Fruit fly (Drosophila melanogaster) whole organism, embryonic: ENCODE results near the gene Eig71Ed.

Experiments
- Antp ChIP-seq: fragments of 200-800 bp; sonication (Bioruptor generic); optimal IDR thresholded peaks from 3 replicates; lab custom pipeline; 2016; ENCODE audit warnings: missing biosample characterization, missing genetic modification characterization
- CG10267 ChIP-seq: fragments of 200-800 bp; sonication (Bioruptor generic); optimal IDR thresholded peaks from 2 replicates; lab custom pipeline; 2018; ENCODE audit warnings: missing biosample characterization, mild to moderate bottlenecking, missing genetic modification characterization, moderate library complexity
- CG10366 ChIP-seq: fragments of 200-800 bp; sonication (Bioruptor generic); IDR thresholded peaks from 2 replicates; pipeline ENCODE4 v1.3.6; 2022; ENCODE audit warnings: missing biosample characterization, missing genetic modification characterization
- CG12155 ChIP-seq: fragments of 200-800 bp; sonication (Bioruptor generic); optimal IDR thresholded peaks from 3 replicates; lab custom pipeline; 2016; ENCODE audit warnings: missing biosample characterization, missing genetic modification characterization
- CG13287 ChIP-seq: fragments of 200-800 bp; sonication (Bioruptor generic); IDR thresholded peaks from 2 replicates; pipeline ENCODE4 v1.3.6; 2022; ENCODE audit warnings: missing biosample characterization, missing genetic modification characterization; ENCODE audit not compliant: partially characterized antibody
- CG14710 ChIP-seq: fragments of 200-800 bp; sonication (Bioruptor generic); optimal IDR thresholded peaks from 3 replicates; lab custom pipeline; 2019; ENCODE audit warnings: missing biosample characterization, mild to moderate bottlenecking, missing genetic modification characterization, moderate library complexity
- CG15514 ChIP-seq: fragments of 200-800 bp; sonication (Bioruptor generic); optimal IDR thresholded peaks from 3 replicates; lab custom pipeline; 2017; ENCODE audit warnings: missing biosample characterization, missing genetic modification characterization, mild to moderate bottlenecking, moderate library complexity, missing genetic modification reagents
- CG17186 ChIP-seq: fragments of 200-800 bp; sonication (Bioruptor generic); optimal IDR thresholded peaks from 3 replicates; lab custom pipeline; 2017; ENCODE audit warnings: missing biosample characterization, missing genetic modification reagents, missing genetic modification characterization
- CG17829 ChIP-seq: fragments of 200-800 bp; optimal IDR thresholded peaks from 2 replicates; lab custom pipeline; 2019; ENCODE audit warnings: missing biosample characterization, mild to moderate bottlenecking, missing genetic modification characterization, moderate library complexity
- CG18599 ChIP-seq: fragments of 200-800 bp; sonication (Bioruptor generic); optimal IDR thresholded peaks from 3 replicates; lab custom pipeline; 2017; ENCODE audit warnings: missing biosample characterization, missing genetic modification characterization, mild to moderate bottlenecking, moderate library complexity, missing genetic modification reagents
- CG2116 ChIP-seq: fragments of 200-800 bp; sonication (Bioruptor generic); optimal IDR thresholded peaks from 3 replicates; lab custom pipeline; 2018; ENCODE audit warnings: missing biosample characterization, mild to moderate bottlenecking, missing genetic modification characterization
- CG30431 ChIP-seq: fragments of 200-800 bp; sonication (Bioruptor generic); optimal IDR thresholded peaks from 2 replicates; lab custom pipeline; 2017; ENCODE audit warnings: missing biosample characterization, missing genetic modification characterization
- CG3847 ChIP-seq: fragments of 200-800 bp; sonication (Bioruptor generic); IDR thresholded peaks from 2 replicates; pipeline ENCODE4 v1.3.6; 2022; ENCODE audit warnings: missing biosample characterization, missing genetic modification characterization
- CG4328 ChIP-seq: fragments of 200-800 bp; sonication (Bioruptor generic); optimal IDR thresholded peaks from 3 replicates; lab custom pipeline; 2017; ENCODE audit warnings: missing biosample characterization, missing genetic modification reagents, missing genetic modification characterization
- CG4730 ChIP-seq: fragments of 200-800 bp; sonication (Bioruptor generic); IDR thresholded peaks from 2 replicates; pipeline ENCODE4 v1.3.6; 2022; ENCODE audit warnings: missing biosample characterization, missing genetic modification characterization
- CG5953 ChIP-seq: fragments of 200-800 bp; sonication (Bioruptor generic); IDR thresholded peaks from 2 replicates; pipeline ENCODE4 v1.3.6; 2022; ENCODE audit warnings: missing biosample characterization, missing genetic modification characterization
- CG6175 ChIP-seq: fragments of 200-800 bp; sonication (Bioruptor generic); IDR thresholded peaks from 3 replicates; pipeline ENCODE4 v1.3.6; 2022; ENCODE audit warnings: missing biosample characterization, missing genetic modification characterization
- CG6765 ChIP-seq: fragments of 200-800 bp; sonication (Bioruptor generic); optimal IDR thresholded peaks from 3 replicates; lab custom pipeline; 2017; ENCODE audit warnings: missing biosample characterization, mild to moderate bottlenecking, missing genetic modification characterization
- CG7745 ChIP-seq: fragments of 200-800 bp; sonication (Bioruptor generic); optimal IDR thresholded peaks from 2 replicates; lab custom pipeline; 2018; ENCODE audit warnings: missing biosample characterization, mild to moderate bottlenecking, missing genetic modification characterization, moderate library complexity
- CG7839 ChIP-seq: fragments of 200-800 bp; sonication (Bioruptor generic); optimal IDR thresholded peaks from 3 replicates; lab custom pipeline; 2018; ENCODE audit warnings: missing biosample characterization, mild to moderate bottlenecking, missing genetic modification characterization, moderate library complexity
- CG8765 ChIP-seq: fragments of 200-800 bp; sonication (Bioruptor generic); IDR thresholded peaks from 2 replicates; pipeline ENCODE4 v1.3.6; 2022; ENCODE audit warnings: missing biosample characterization, missing genetic modification characterization
- CG9215 ChIP-seq: fragments of 200-800 bp; sonication (Bioruptor generic); IDR thresholded peaks from 2 replicates; pipeline ENCODE4 v1.3.6; 2022; ENCODE audit warnings: missing biosample characterization, missing genetic modification characterization
- CoRest ChIP-seq: fragments of 200-800 bp; sonication (Bioruptor generic); optimal IDR thresholded peaks from 3 replicates; lab custom pipeline; 2018; ENCODE audit warnings: missing biosample characterization, mild to moderate bottlenecking, missing genetic modification characterization, moderate library complexity
- Dip2 ChIP-seq: fragments of 200-800 bp; sonication (Bioruptor generic); IDR thresholded peaks from 2 replicates; pipeline ENCODE4 v1.3.6; 2022; ENCODE audit warnings: missing biosample characterization, missing genetic modification characterization
- Elba2 ChIP-seq: fragments of 200-800 bp; sonication (Bioruptor generic); optimal IDR thresholded peaks from 3 replicates; lab custom pipeline; 2016; ENCODE audit warnings: missing biosample characterization, missing genetic modification characterization
- Fer2 ChIP-seq: fragments of 200-800 bp; sonication (Bioruptor generic); optimal IDR thresholded peaks from 2 replicates; lab custom pipeline; 2018; ENCODE audit warnings: missing biosample characterization, mild to moderate bottlenecking, missing genetic modification characterization, moderate library complexity
- Gug ChIP-seq: fragments of 200-800 bp; sonication (Bioruptor generic); IDR thresholded peaks from 4 replicates; pipeline ENCODE4 v1.3.6; 2022; ENCODE audit warnings: missing biosample characterization, missing genetic modification characterization
- Lpt ChIP-seq: fragments of >200 bp; optimal IDR thresholded peaks from 2 replicates; lab custom pipeline; 2018; ENCODE audit warnings: missing biosample characterization, missing genetic modification characterization
- Meics ChIP-seq: fragments of 200-800 bp; sonication (Bioruptor generic); optimal IDR thresholded peaks from 2 replicates; lab custom pipeline; 2017; ENCODE audit warnings: missing biosample characterization, mild to moderate bottlenecking, missing genetic modification characterization
- PHDP ChIP-seq: fragments of 200-800 bp; sonication (Bioruptor generic); optimal IDR thresholded peaks from 3 replicates; lab custom pipeline; 2018; ENCODE audit warnings: missing biosample characterization, mild to moderate bottlenecking, missing genetic modification characterization, moderate library complexity
- Sox100B ChIP-seq: fragments of 200-800 bp; sonication (Bioruptor generic); optimal IDR thresholded peaks from 3 replicates; lab custom pipeline; 2018; ENCODE audit warnings: missing biosample characterization, mild to moderate bottlenecking, missing genetic modification characterization
- Spps ChIP-seq: fragments of 200-800 bp; sonication (Bioruptor generic); optimal IDR thresholded peaks from 2 replicates; lab custom pipeline; 2018; ENCODE audit warnings: missing biosample characterization, mild to moderate bottlenecking, missing genetic modification characterization
- Usf ChIP-seq: fragments of 200-800 bp; sonication (Bioruptor generic); optimal IDR thresholded peaks from 2 replicates; lab custom pipeline; 2017; ENCODE audit warnings: missing genotype, missing biosample characterization, missing genetic modification characterization
- ara ChIP-seq: fragments of 200-800 bp; sonication (Bioruptor generic); IDR thresholded peaks from 2 replicates; pipeline ENCODE4 v1.3.6; 2022; ENCODE audit warnings: missing biosample characterization, missing genetic modification characterization
- ase ChIP-seq: fragments of 200-800 bp; sonication (Bioruptor generic); IDR thresholded peaks from 3 replicates; pipeline ENCODE4 v1.3.6; 2022; ENCODE audit warnings: missing biosample characterization, missing genetic modification characterization
- bsh ChIP-seq, 2 experiments: fragments of 200-800 bp; sonication (Bioruptor generic); optimal IDR thresholded peaks; 2 replicates each; lab custom pipeline; 2017 to 2018; ENCODE audit warnings: mild to moderate bottlenecking in 2 of 2, missing biosample characterization in 2 of 2, missing genetic modification characterization in 2 of 2, moderate library complexity in 1 of 2
- chinmo ChIP-seq: fragments of 200-800 bp; sonication (Bioruptor generic); IDR thresholded peaks from 4 replicates; pipeline ENCODE4 v1.3.6; 2022; ENCODE audit warnings: missing biosample characterization, missing genetic modification characterization; ENCODE audit not compliant: partially characterized antibody
- dm ChIP-seq: fragments of 200-800 bp; sonication (Bioruptor generic); optimal IDR thresholded peaks from 3 replicates; lab custom pipeline; 2016; ENCODE audit warnings: missing biosample characterization, missing genetic modification characterization
- emc ChIP-seq: fragments of 200-800 bp; sonication (Bioruptor generic); optimal IDR thresholded peaks from 2 replicates; lab custom pipeline; 2016; ENCODE audit warnings: missing biosample characterization, missing genetic modification characterization
- fd102C ChIP-seq: fragments of 200-800 bp; sonication (Bioruptor generic); optimal IDR thresholded peaks from 2 replicates; lab custom pipeline; 2018; ENCODE audit warnings: missing biosample characterization, mild to moderate bottlenecking, missing genetic modification characterization, moderate library complexity
- fru ChIP-seq: fragments of >200 bp; optimal IDR thresholded peaks from 2 replicates; lab custom pipeline; 2017
- hbn ChIP-seq: fragments of 200-800 bp; sonication (Bioruptor generic); IDR thresholded peaks from 2 replicates; pipeline ENCODE4 v1.3.6; 2022; ENCODE audit warnings: missing biosample characterization, missing genetic modification characterization; ENCODE audit not compliant: partially characterized antibody
- mirr ChIP-seq: fragments of 200-800 bp; sonication (Bioruptor generic); optimal IDR thresholded peaks from 3 replicates; lab custom pipeline; 2018; ENCODE audit warnings: missing biosample characterization, mild to moderate bottlenecking, missing genetic modification characterization
- onecut ChIP-seq: fragments of 200-800 bp; sonication (Bioruptor generic); IDR thresholded peaks from 2 replicates; pipeline ENCODE4 v1.3.6; 2022; ENCODE audit warnings: missing biosample characterization, missing genetic modification characterization
- org-1 ChIP-seq: fragments of 200-800 bp; sonication (Bioruptor generic); optimal IDR thresholded peaks from 2 replicates; lab custom pipeline; 2017; ENCODE audit warnings: missing biosample characterization, missing genetic modification characterization
- psq ChIP-seq: fragments of 200-800 bp; sonication (Bioruptor generic); optimal IDR thresholded peaks from 2 replicates; lab custom pipeline; 2017; ENCODE audit warnings: missing biosample characterization, missing genetic modification characterization
- pzg ChIP-seq: fragments of 200-800 bp; sonication (Bioruptor generic); optimal IDR thresholded peaks from 3 replicates; lab custom pipeline; 2018; ENCODE audit warnings: missing biosample characterization, mild to moderate bottlenecking, missing genetic modification characterization, moderate library complexity
- sc ChIP-seq, 3 experiments: fragments of >200 bp in 2 of 3; fragments of 200-800 bp in 1 of 3; sonication (Bioruptor generic) in 1 of 3; optimal IDR thresholded peaks; 2 replicates in 2 of 3; 3 replicates in 1 of 3; lab custom pipeline; 2017; ENCODE audit warnings: mild to moderate bottlenecking in 1 of 3, missing biosample characterization in 1 of 3, missing genetic modification characterization in 1 of 3, missing genetic modification reagents in 1 of 3
- sens-2 ChIP-seq: fragments of 200-800 bp; sonication (Bioruptor generic); IDR thresholded peaks from 2 replicates; pipeline ENCODE4 v1.3.6; 2022; ENCODE audit warnings: missing biosample characterization, missing genetic modification characterization
- unpg ChIP-seq: fragments of 200-800 bp; sonication (Bioruptor generic); optimal IDR thresholded peaks from 3 replicates; lab custom pipeline; 2018; ENCODE audit warnings: missing biosample characterization, mild to moderate bottlenecking, missing genetic modification characterization, moderate library complexity

The Eig71Ed gene

DNA sequence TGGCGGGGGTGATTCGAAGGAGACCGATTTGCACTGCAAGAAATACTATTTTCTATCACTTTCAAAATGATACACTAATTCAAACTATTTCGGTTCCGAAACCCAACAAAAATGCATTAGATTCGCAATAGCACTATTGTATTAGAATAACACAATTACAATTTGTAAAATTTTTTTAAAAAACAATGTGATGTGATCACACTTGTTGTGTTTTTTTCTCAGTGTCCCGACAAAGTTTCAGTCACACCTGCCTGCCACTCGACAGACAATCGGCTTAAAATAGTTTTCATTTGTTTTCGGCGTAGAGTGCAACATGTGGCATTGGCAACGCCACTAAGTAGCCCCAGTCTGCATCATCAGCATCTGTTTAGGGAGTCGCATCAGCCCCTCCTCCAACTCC is 22.8 kb downstream of the Eig71Ed start (continued):
- TF ChIP-seq CG30431 (GFP tag; lab: Kevin White, UChicago) = peak; percentile 77
- TF ChIP-seq Meics (GFP tag; lab: Kevin White, UChicago) = no peak
- TF ChIP-seq Fer2 (tag; lab: Kevin White, UChicago) = no peak
- no peak for TF ChIP-seq hbn (GFP tag; lab: Robert Waterston, UW)
- TF ChIP-seq Sox100B (GFP tag; lab: Kevin White, UChicago) = peak; percentile 50
- peak; percentile 86 for TF ChIP-seq Spps (tag; lab: Kevin White, UChicago)
- no peak for TF ChIP-seq fd102C
- TF ChIP-seq CG13287 (GFP tag; lab: Robert Waterston, UW) = no peak
- TF ChIP-seq CG10366 (GFP tag; lab: Robert Waterston, UW) = peak; percentile 32; the same call in 1 of the 2 replicates
- TF ChIP-seq CG18599 (GFP tag; lab: Kevin White, UChicago) = no peak
- no peak for TF ChIP-seq dm
- TF ChIP-seq CG12155 (GFP tag; lab: Kevin White, UChicago) = peak; percentile 29
- no peak for TF ChIP-seq Gug (GFP tag; lab: Robert Waterston, UW)
- TF ChIP-seq Antp (GFP tag; lab: Kevin White, UChicago) = peak; percentile 40
- TF ChIP-seq CG10267 (tag; lab: Kevin White, UChicago) = peak; percentile 81
- TF ChIP-seq CG4730 = no peak
- TF ChIP-seq PHDP (tag; lab: Kevin White, UChicago) = peak; percentile 55
- TF ChIP-seq ara = peak; percentile 80; the same call in 1 of the 2 replicates
- peak; percentile 9 for TF ChIP-seq Elba2
- peak; percentile 71 for TF ChIP-seq CG7839 (tag; lab: Kevin White, UChicago)
- peak; percentile 62 for TF ChIP-seq CG17186 (GFP tag; lab: Kevin White, UChicago)
- no peak for TF ChIP-seq Dip2 (GFP tag; lab: Robert Waterston, UW)
- TF ChIP-seq CoRest (tag; lab: Kevin White, UChicago) = peak; percentile 71
- TF ChIP-seq pzg = no peak
- TF ChIP-seq CG7745 = no peak
- peak; percentile 65; the same call in 1 of the 2 replicates for TF ChIP-seq CG8765 (GFP tag; lab: Robert Waterston, UW)
- peak; percentile 90 for TF ChIP-seq CG14710 (tag; lab: Kevin White, UChicago)
- TF ChIP-seq onecut (GFP tag; lab: Robert Waterston, UW) = 0 out of 2 replicates have a peak, but pooled peaks have one; percentile 22
- no peak for TF ChIP-seq CG4328 (GFP tag; lab: Kevin White, UChicago)
- TF ChIP-seq CG17829 = peak; percentile 90
- TF ChIP-seq ase (GFP tag; lab: Robert Waterston, UW) = peak; percentile 25; the same call in 1 of the 3 replicates
- TF ChIP-seq CG6765 (GFP tag; lab: Kevin White, UChicago) = no peak
- TF ChIP-seq sc (optimal IDR thresholded peaks at IDR 0.05; lab: Kevin White, UChicago) = no peak
- TF ChIP-seq sc (GFP tag; optimal IDR thresholded peaks at IDR 0.05; lab: Kevin White, UChicago) = peak; percentile 83
- TF ChIP-seq bsh (GFP tag; optimal IDR thresholded peaks at IDR 0.05; lab: Kevin White, UChicago) = peak in 1 of 2 experiments; percentile 91
- no peak for TF ChIP-seq mirr (GFP tag; lab: Kevin White, UChicago)
- TF ChIP-seq CG5953 (GFP tag; lab: Robert Waterston, UW) = no peak
- peak; percentile 62 for TF ChIP-seq Usf (GFP tag; lab: Kevin White, UChicago)
- TF ChIP-seq CG6175 (GFP tag; lab: Robert Waterston, UW) = no peak
- no peak for TF ChIP-seq chinmo (GFP tag; lab: Robert Waterston, UW)
- TF ChIP-seq fru (lab: Kevin White, UChicago) = no peak
- TF ChIP-seq sens-2 (GFP tag; lab: Robert Waterston, UW) = peak; percentile 56; the same call in 1 of the 2 replicates
- 0 out of 2 replicates have a peak, but pooled peaks have one; percentile 13 for TF ChIP-seq CG9215
- no peak for TF ChIP-seq Lpt (GFP tag; lab: Kevin White, UChicago)
- TF ChIP-seq CG3847 (GFP tag; lab: Robert Waterston, UW) = no peak
- no peak for TF ChIP-seq psq (GFP tag; lab: Kevin White, UChicago)
- no peak for TF ChIP-seq CG15514 (GFP tag; lab: Kevin White, UChicago)
- TF ChIP-seq unpg (GFP tag; lab: Kevin White, UChicago) = peak; percentile 80
- TF ChIP-seq CG2116 (GFP tag; lab: Kevin White, UChicago) = no peak
- no peak for TF ChIP-seq emc (GFP tag; lab: Kevin White, UChicago)
- TF ChIP-seq org-1 (GFP tag; lab: Kevin White, UChicago) = peak; percentile 71
